Worm (Caenorhabditis elegans): ENCODE measurements around the gene srh-71.

DNA sequence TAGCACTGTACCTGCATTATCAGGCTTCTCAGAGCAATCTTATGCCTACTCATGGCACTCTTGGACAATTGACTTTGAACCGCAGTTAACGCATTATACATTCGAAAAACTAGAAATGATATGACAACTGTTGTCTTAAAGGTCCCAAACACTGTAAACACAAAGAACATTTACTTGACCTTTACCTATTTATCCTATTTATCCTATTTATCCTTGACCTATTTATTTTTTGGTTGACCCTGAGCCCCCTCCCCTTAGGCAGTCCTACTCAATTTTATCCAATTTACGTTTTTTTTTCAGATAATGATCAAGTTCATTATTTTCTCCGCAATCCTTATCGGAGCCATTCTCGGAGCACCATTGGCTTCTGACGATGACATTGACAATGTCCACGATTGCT lies 28.3 kb downstream of the srh-71 start, which contains the start of the genes T10D4.14 and T10D4.19:
- no peak for TF ChIP-seq ama-1 (optimal IDR thresholded peaks at IDR 0.05)
- TF ChIP-seq flt-1 (GFP tag; IDR thresholded peaks at IDR 0.05) = no peak
- no peak for TF ChIP-seq pes-1 (GFP tag; IDR thresholded peaks at IDR 0.05)
- TF ChIP-seq B0310.2 (tag; optimal IDR thresholded peaks at IDR 0.05) = no peak
- no peak for TF ChIP-seq hnd-1 (tag; optimal IDR thresholded peaks at IDR 0.05)
- TF ChIP-seq tra-4 (tag; optimal IDR thresholded peaks at IDR 0.05) = no peak
- TF ChIP-seq tbx-37 (GFP tag; conservative IDR thresholded peaks at IDR 0.05) = no peak
